Fruit fly (Drosophila melanogaster) whole organism, wandering third instar larva: ENCODE data around the gene Ada1-2.
A peak's percentile ranks its signal among the peaks of the same experiment; 100 is the strongest.

Source experiments
- Abd-B ChIP-seq: fragments of >200 bp; optimal IDR thresholded peaks from 2 replicates; lab custom pipeline; 2017; ENCODE audit warnings: missing biosample characterization, missing genetic modification characterization
- CG32264 ChIP-seq: fragments of 200-800 bp; sonication (Bioruptor generic); optimal IDR thresholded peaks from 2 replicates; lab custom pipeline; 2016; ENCODE audit warnings: missing biosample characterization, missing genetic modification characterization
- CG9705 ChIP-seq: fragments of 200-800 bp; sonication (Bioruptor generic); optimal IDR thresholded peaks from 2 replicates; lab custom pipeline; 2018; ENCODE audit warnings: missing biosample characterization, mild to moderate bottlenecking, missing genetic modification characterization
- CrebA ChIP-seq: fragments of 200-800 bp; sonication (Bioruptor generic); optimal IDR thresholded peaks from 2 replicates; lab custom pipeline; 2016; ENCODE audit warnings: missing biosample characterization, mild to moderate bottlenecking, missing genetic modification characterization, borderline replicate concordance
- Dfd ChIP-seq: fragments of >200 bp; optimal IDR thresholded peaks from 2 replicates; lab custom pipeline; 2017; ENCODE audit warnings: missing biosample characterization, missing genetic modification characterization
- Dif ChIP-seq: fragments of 200-275, 200-300 bp; sonication (Bioruptor generic); optimal IDR thresholded peaks from 2 replicates; lab custom pipeline; 2018; ENCODE audit warnings: missing biosample characterization, missing genetic modification characterization; ENCODE audit not compliant: partially characterized antibody
- GATAd ChIP-seq: sonication (Bioruptor generic); optimal IDR thresholded peaks from 2 replicates; lab custom pipeline; 2016; ENCODE audit warnings: missing biosample characterization, missing genetic modification characterization
- HLH106 ChIP-seq: fragments of 200-800 bp; optimal IDR thresholded peaks from 3 replicates; lab custom pipeline; 2019; ENCODE audit warnings: missing biosample characterization, mild to moderate bottlenecking, missing genetic modification characterization, moderate library complexity
- Hnf4 ChIP-seq: fragments of 200-800 bp; sonication (Bioruptor generic); optimal IDR thresholded peaks from 2 replicates; lab custom pipeline; 2016; ENCODE audit warnings: missing biosample characterization, mild to moderate bottlenecking, missing genetic modification characterization
- Hr78 ChIP-seq: fragments of >200 bp; optimal IDR thresholded peaks from 2 replicates; lab custom pipeline; 2017; ENCODE audit warnings: missing biosample characterization, missing genetic modification characterization
- Hr83 ChIP-seq: fragments of 200-300 bp; sonication (Bioruptor generic); optimal IDR thresholded peaks from 2 replicates; lab custom pipeline; 2016; ENCODE audit warnings: missing biosample characterization, mild to moderate bottlenecking, missing genetic modification characterization, moderate library complexity; ENCODE audit not compliant: poor library complexity, severe bottlenecking
- Jra ChIP-seq: sonication (Bioruptor generic); optimal IDR thresholded peaks from 2 replicates; lab custom pipeline; 2016; ENCODE audit warnings: missing biosample characterization, missing genetic modification characterization
- Mio ChIP-seq: sonication (Bioruptor generic); optimal IDR thresholded peaks from 2 replicates; lab custom pipeline; 2016; ENCODE audit warnings: missing biosample characterization, missing genetic modification characterization
- Myc ChIP-seq: fragments of >200 bp; optimal IDR thresholded peaks from 2 replicates; lab custom pipeline; 2017
- N ChIP-seq: fragments of >200 bp; optimal IDR thresholded peaks from 2 replicates; lab custom pipeline; 2018; ENCODE audit warnings: missing biosample characterization, missing external identifiers, missing genetic modification characterization
- OdsH ChIP-seq: fragments of 200-800 bp; sonication (Bioruptor generic); optimal IDR thresholded peaks from 2 replicates; lab custom pipeline; 2016; ENCODE audit warnings: missing biosample characterization, mild to moderate bottlenecking, missing genetic modification characterization
- Rel ChIP-seq, 2 experiments: fragments of 200-800 bp; sonication (Bioruptor generic) in 1 of 2; optimal IDR thresholded peaks; 2 replicates in 1 of 2; 3 replicates in 1 of 2; lab custom pipeline; 2016 to 2019; ENCODE audit warnings: mild to moderate bottlenecking in 2 of 2, missing biosample characterization in 2 of 2, missing genetic modification characterization in 2 of 2, moderate library complexity in 1 of 2
- Sp1 ChIP-seq: fragments of 200-800 bp; sonication (Bioruptor generic); optimal IDR thresholded peaks from 3 replicates; lab custom pipeline; 2019; ENCODE audit warnings: missing biosample characterization, mild to moderate bottlenecking, missing genetic modification characterization, moderate library complexity
- Vsx2 ChIP-seq: fragments of 200-300, 225-300 bp; sonication (Bioruptor generic); optimal IDR thresholded peaks from 2 replicates; lab custom pipeline; 2018; ENCODE audit warnings: missing biosample characterization, missing genetic modification characterization; ENCODE audit not compliant: partially characterized antibody
- br ChIP-seq: fragments of 200-800 bp; sonication (Bioruptor generic); optimal IDR thresholded peaks from 2 replicates; lab custom pipeline; 2016; ENCODE audit warnings: missing biosample characterization, missing genetic modification characterization
- brk ChIP-seq: fragments of 200-800 bp; sonication (Bioruptor generic); optimal IDR thresholded peaks from 2 replicates; lab custom pipeline; 2016; ENCODE audit warnings: missing biosample characterization, mild to moderate bottlenecking, missing genetic modification characterization
- dl ChIP-seq, 2 experiments: fragments of 175-275, 200-275 bp in 1 of 2; fragments of 200-275 bp in 1 of 2; sonication (Bioruptor generic); optimal IDR thresholded peaks; lab custom pipeline; 2018; ENCODE audit warnings: mild to moderate bottlenecking in 2 of 2, missing biosample characterization in 2 of 2, missing genetic modification characterization in 2 of 2, moderate library complexity in 2 of 2; ENCODE audit not compliant: partially characterized antibody in 2 of 2, insufficient read depth in 1 of 2
- dmrt93B ChIP-seq: fragments of 200-800 bp; sonication (Bioruptor generic); optimal IDR thresholded peaks from 2 replicates; lab custom pipeline; 2018; ENCODE audit warnings: missing biosample characterization, mild to moderate bottlenecking, missing genetic modification characterization
- dsf ChIP-seq: sonication (Bioruptor generic); optimal IDR thresholded peaks from 2 replicates; lab custom pipeline; 2016; ENCODE audit warnings: missing biosample characterization, missing genetic modification characterization, borderline replicate concordance
- ey ChIP-seq: fragments of 200-800 bp; sonication (Bioruptor generic); optimal IDR thresholded peaks from 2 replicates; lab custom pipeline; 2016; ENCODE audit warnings: missing biosample characterization, missing genetic modification characterization
- foxo ChIP-seq, 2 experiments: fragments of 200-800 bp; sonication (Bioruptor generic); optimal IDR thresholded peaks; 2 replicates in 1 of 2; 3 replicates in 1 of 2; lab custom pipeline; 2016 to 2017; ENCODE audit warnings: missing biosample characterization in 2 of 2, missing genetic modification characterization in 2 of 2
- fru ChIP-seq: fragments of 200-800 bp; sonication (Bioruptor generic); optimal IDR thresholded peaks from 3 replicates; lab custom pipeline; 2016; ENCODE audit warnings: missing biosample characterization, mild to moderate bottlenecking, missing genetic modification characterization
- h ChIP-seq: fragments of 200-800 bp; sonication (Bioruptor generic); optimal IDR thresholded peaks from 3 replicates; lab custom pipeline; 2016; ENCODE audit warnings: missing biosample characterization, mild to moderate bottlenecking, missing genetic modification characterization
- jim ChIP-seq: fragments of 175-275, 200-325 bp; sonication (Bioruptor generic); optimal IDR thresholded peaks from 2 replicates; lab custom pipeline; 2016; ENCODE audit warnings: missing biosample characterization, mild to moderate bottlenecking, missing genetic modification characterization
- lola ChIP-seq: fragments of >200 bp; optimal IDR thresholded peaks from 2 replicates; lab custom pipeline; 2017; ENCODE audit warnings: missing biosample characterization, missing genetic modification characterization
- pan ChIP-seq: fragments of >200 bp; optimal IDR thresholded peaks from 2 replicates; lab custom pipeline; 2017
- psq ChIP-seq: fragments of 200-800 bp; sonication (Bioruptor generic); optimal IDR thresholded peaks from 3 replicates; lab custom pipeline; 2017; ENCODE audit warnings: missing biosample characterization, mild to moderate bottlenecking, missing genetic modification characterization, moderate library complexity
- rgr ChIP-seq: fragments of 200-800 bp; sonication (Bioruptor generic); optimal IDR thresholded peaks from 3 replicates; lab custom pipeline; 2016; ENCODE audit warnings: missing biosample characterization, mild to moderate bottlenecking, missing genetic modification characterization
- sage ChIP-seq: fragments of 200-800 bp; sonication (Bioruptor generic); optimal IDR thresholded peaks from 2 replicates; lab custom pipeline; 2016; ENCODE audit warnings: missing biosample characterization, mild to moderate bottlenecking, missing genetic modification characterization
- sv ChIP-seq: fragments of 200-800 bp; sonication (Bioruptor generic); optimal IDR thresholded peaks from 3 replicates; lab custom pipeline; 2016; ENCODE audit warnings: missing biosample characterization, missing genetic modification characterization
- woc ChIP-seq: sonication (Bioruptor generic); optimal IDR thresholded peaks from 2 replicates; lab custom pipeline; 2016; ENCODE audit warnings: missing biosample characterization, mild to moderate bottlenecking, missing genetic modification characterization

The Ada1-2 gene

DNA sequence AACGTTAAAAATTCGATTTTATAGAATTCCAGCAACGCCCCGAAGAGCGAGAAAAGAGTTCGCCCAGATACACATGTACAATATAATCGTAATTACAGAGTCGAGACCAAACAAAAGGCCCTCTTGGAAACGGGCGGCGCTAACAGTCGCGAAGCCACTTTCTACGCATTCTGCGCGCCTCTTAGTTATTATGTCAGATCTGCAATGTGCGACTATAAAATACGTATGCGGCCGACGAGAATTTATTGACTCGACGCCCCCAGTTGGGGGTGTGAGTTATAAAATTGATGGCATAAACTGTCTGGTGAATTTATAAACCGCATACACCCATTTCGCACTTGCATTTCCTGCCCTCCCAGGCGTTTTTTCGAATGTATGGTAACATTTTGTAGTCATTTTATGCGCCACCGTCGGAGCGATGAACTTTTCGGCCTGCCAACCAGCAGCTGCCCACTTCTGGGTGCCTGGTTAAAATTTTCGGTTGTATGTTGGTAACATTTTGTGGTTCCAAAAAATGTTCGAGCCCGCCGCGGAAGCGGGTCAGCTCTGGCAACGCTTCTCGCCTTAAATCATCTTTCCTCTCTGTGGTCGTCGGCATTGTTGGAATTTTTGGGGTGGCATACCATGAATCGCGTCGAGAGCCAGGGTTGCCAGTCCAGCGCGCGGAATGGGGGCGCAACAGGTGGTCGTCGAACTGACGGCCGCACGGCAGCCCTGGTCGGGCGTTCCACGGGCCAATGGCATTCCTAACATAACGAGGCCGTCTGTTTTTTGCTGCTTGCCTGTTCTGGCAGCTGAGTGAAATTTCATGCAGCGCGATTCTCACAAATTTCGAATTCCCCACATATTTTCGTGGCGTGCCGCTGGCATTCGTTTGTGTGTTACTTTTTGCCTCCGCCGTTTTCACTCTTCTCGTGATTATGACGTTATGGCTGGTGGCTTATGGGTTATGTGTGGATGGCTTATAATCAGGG is 19.3 kb downstream of the Ada1-2 start:
- TF ChIP-seq fru (GFP tag; lab: Kevin White, UChicago) (peak; percentile 91), Hr83 (GFP tag; lab: Kevin White, UChicago) (peak; percentile 98), Dfd (GFP tag; lab: Kevin White, UChicago) (no peak), N (GFP tag; lab: Kevin White, UChicago) (no peak), CG9705 (GFP tag; lab: Kevin White, UChicago) (peak; percentile 57), GATAd (GFP tag; lab: Kevin White, UChicago) (no peak), Hnf4 (peak; percentile 73), Dif (GFP tag; lab: Kevin White, UChicago) (no peak), dmrt93B (GFP tag; lab: Kevin White, UChicago) (peak; percentile 51), pan (no peak), brk (GFP tag; lab: Kevin White, UChicago) (no peak), OdsH (GFP tag; lab: Kevin White, UChicago) (peak; percentile 74), Abd-B (GFP tag; lab: Kevin White, UChicago) (no peak), h (GFP tag; lab: Kevin White, UChicago) (peak; percentile 96), foxo (GFP tag; optimal IDR thresholded peaks at IDR 0.05; lab: Kevin White, UChicago) (peak; percentile 66 to 88), Myc (lab: Kevin White, UChicago) (no peak), Rel (GFP tag; optimal IDR thresholded peaks at IDR 0.05; lab: Kevin White, UChicago) (no peak), Rel (tag; optimal IDR thresholded peaks at IDR 0.05; lab: Kevin White, UChicago) (peak; percentile 94), HLH106 (tag; lab: Kevin White, UChicago) (peak; percentile 82), woc (GFP tag; lab: Kevin White, UChicago) (peak; percentile 91), dsf (GFP tag; lab: Kevin White, UChicago) (no peak), sage (GFP tag; lab: Kevin White, UChicago) (no peak), CG32264 (peak; percentile 60), CrebA (GFP tag; lab: Kevin White, UChicago) (no peak), sv (GFP tag; lab: Kevin White, UChicago) (peak; percentile 59), psq (peak; percentile 65), Vsx2 (GFP tag; lab: Kevin White, UChicago) (no peak), rgr (GFP tag; lab: Kevin White, UChicago) (peak; percentile 66), Hr78 (no peak), dl (GFP tag; optimal IDR thresholded peaks at IDR 0.05; lab: Kevin White, UChicago; ENCODE audit: insufficient read depth in 1 of 2, partially characterized antibody in 2 of 2) (peak; percentile 69 to 78), lola (GFP tag; lab: Kevin White, UChicago) (no peak), ey (peak; percentile 76), Sp1 (peak; percentile 68), br (GFP tag; lab: Kevin White, UChicago) (peak; percentile 87), Jra (peak; percentile 61)

DNA sequence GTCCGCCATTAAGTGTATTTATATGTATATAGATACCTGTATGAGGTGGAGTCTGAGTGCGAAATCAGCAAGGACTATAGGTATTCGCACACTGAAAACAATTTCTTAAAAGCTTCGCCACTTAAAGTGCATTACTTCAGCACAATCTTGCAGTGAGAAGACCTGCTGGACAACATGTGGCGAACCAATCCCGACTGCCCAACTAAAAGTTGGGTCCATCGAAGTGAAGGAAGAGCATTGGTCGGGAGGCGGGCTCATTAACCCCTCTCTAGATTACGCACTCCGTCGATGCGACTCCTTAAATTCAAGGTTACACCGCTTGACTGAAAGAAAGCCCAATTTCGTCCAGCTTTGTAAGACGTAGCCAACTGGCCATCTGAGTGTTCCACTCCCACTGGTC is 20.5 kb downstream of the Ada1-2 start:
- TF ChIP-seq Hr83 (GFP tag; lab: Kevin White, UChicago) (peak; percentile 55), Hnf4 (peak; percentile 26), lola (GFP tag; lab: Kevin White, UChicago) (no peak), psq (no peak), ey (peak; percentile 48), Mio (GFP tag; lab: Kevin White, UChicago) (no peak), N (GFP tag; lab: Kevin White, UChicago) (no peak), h (GFP tag; lab: Kevin White, UChicago) (peak; percentile 43), pan (no peak), CG9705 (GFP tag; lab: Kevin White, UChicago) (peak; percentile 32), HLH106 (tag; lab: Kevin White, UChicago) (peak; percentile 28), sage (GFP tag; lab: Kevin White, UChicago) (peak; percentile 5), GATAd (GFP tag; lab: Kevin White, UChicago) (no peak), foxo (GFP tag; optimal IDR thresholded peaks at IDR 0.05; lab: Kevin White, UChicago) (no peak), jim (GFP tag; lab: Kevin White, UChicago) (no peak), CG32264 (no peak), Dif (GFP tag; lab: Kevin White, UChicago) (no peak), Myc (lab: Kevin White, UChicago) (no peak), Jra (no peak), fru (GFP tag; lab: Kevin White, UChicago) (peak; percentile 46), Dfd (GFP tag; lab: Kevin White, UChicago) (no peak), Sp1 (no peak), rgr (GFP tag; lab: Kevin White, UChicago) (peak; percentile 40), dsf (GFP tag; lab: Kevin White, UChicago) (no peak)
